Worm (Caenorhabditis elegans): ENCODE data around the gene oig-1.
A peak's percentile ranks its signal among the peaks of the same experiment; 100 is the strongest.
"Not testable (repeated sequence)": the region's sequence is repeated elsewhere in the genome, so short reads cannot be mapped to it uniquely, and the experiment has no call there.

Gene oig-1

ce11 chrIII:6525557-6525956 lies at the start of gene oig-1:
Gene oig-1, minus strand, starts transcription at chrIII:6525657.
- TF ChIP-seq K09A11.1 (tag; optimal IDR thresholded peaks at IDR 0.05; ENCODE audit: insufficient read depth) (no peak), ceh-6 (GFP tag; optimal IDR thresholded peaks at IDR 0.05) (no peak), dmd-4 (tag; optimal IDR thresholded peaks at IDR 0.05; ENCODE audit: borderline replicate concordance) (no peak), ceh-45 (GFP tag; IDR thresholded peaks at IDR 0.05) (no peak), ref-2 (tag; optimal IDR thresholded peaks at IDR 0.05) (no peak), ceh-19 (GFP tag; optimal IDR thresholded peaks at IDR 0.05) (no peak), pag-3 (tag; optimal IDR thresholded peaks at IDR 0.05; ENCODE audit: borderline replicate concordance) (no peak), nhr-232 (tag; optimal IDR thresholded peaks at IDR 0.05) (no peak), ztf-16 (tag; optimal IDR thresholded peaks at IDR 0.05) (no peak), C08G9.2 (tag; optimal IDR thresholded peaks at IDR 0.05) (no peak), ceh-22 (tag; optimal IDR thresholded peaks at IDR 0.05) (no peak)

- TF ChIP-seq sdc-2 (tag; optimal IDR thresholded peaks at IDR 0.05) (no peak), fax-1 (tag; optimal IDR thresholded peaks at IDR 0.05) (no peak), nhr-11 (tag; optimal IDR thresholded peaks at IDR 0.05) (no peak), hlh-8 (tag; optimal IDR thresholded peaks at IDR 0.05) (no peak), sox-2 (GFP tag; IDR thresholded peaks at IDR 0.05) (no peak)
Measured at ce11 chrIII:6558487-6558886, 33.0 kb upstream of the oig-1 start, which contains the start of gene C09E7.8. Gene C09E7.8, minus strand, starts transcription at chrIII:6558587.

- TF ChIP-seq rnt-1 (tag; optimal IDR thresholded peaks at IDR 0.05): peak; percentile 87
- peak; percentile 75 for TF ChIP-seq zip-5 (tag; optimal IDR thresholded peaks at IDR 0.05)
- peak; percentile 81 for TF ChIP-seq dmd-4 (tag; optimal IDR thresholded peaks at IDR 0.05; ENCODE audit: borderline replicate concordance)
- peak; percentile 67 for TF ChIP-seq lim-6 (tag; optimal IDR thresholded peaks at IDR 0.05)
- TF ChIP-seq sox-2 (GFP tag; IDR thresholded peaks at IDR 0.05): 0 out of 2 replicates have a peak, but pooled peaks have one; percentile 38
- TF ChIP-seq sdc-2 (tag; optimal IDR thresholded peaks at IDR 0.05): peak; percentile 45
- peak; percentile 66 for TF ChIP-seq pag-3 (tag; optimal IDR thresholded peaks at IDR 0.05; ENCODE audit: borderline replicate concordance)
- peak; percentile 52 for TF ChIP-seq unc-42 (tag; optimal IDR thresholded peaks at IDR 0.05)
- peak; percentile 12 for TF ChIP-seq gmeb-2 (tag; optimal IDR thresholded peaks at IDR 0.05)
- TF ChIP-seq unc-3 (GFP tag; conservative IDR thresholded peaks at IDR 0.05): not testable (repeated sequence)
- peak; percentile 65 for TF ChIP-seq unc-3 (tag; optimal IDR thresholded peaks at IDR 0.05)
- peak; percentile 11 for TF ChIP-seq nhr-232 (tag; optimal IDR thresholded peaks at IDR 0.05)
- TF ChIP-seq tbx-7 (tag; optimal IDR thresholded peaks at IDR 0.05): peak; percentile 72
- peak; percentile 92 for TF ChIP-seq mec-3 (tag; optimal IDR thresholded peaks at IDR 0.05; ENCODE audit: borderline replicate concordance)
- TF ChIP-seq ceh-14 (tag; optimal IDR thresholded peaks at IDR 0.05): peak; percentile 87
- peak; percentile 12 for TF ChIP-seq unc-86 (tag; optimal IDR thresholded peaks at IDR 0.05)
- peak; percentile 59 for TF ChIP-seq elt-2 (tag; optimal IDR thresholded peaks at IDR 0.05)
- TF ChIP-seq ceh-18 (tag; optimal IDR thresholded peaks at IDR 0.05): peak; percentile 62
- peak; percentile 90 for TF ChIP-seq C08G9.2 (tag; optimal IDR thresholded peaks at IDR 0.05)
- TF ChIP-seq ceh-19 (GFP tag; optimal IDR thresholded peaks at IDR 0.05): peak; percentile 52
- TF ChIP-seq ahr-1 (tag; optimal IDR thresholded peaks at IDR 0.05): peak; percentile 77
- TF ChIP-seq F13H6.1 (tag; optimal IDR thresholded peaks at IDR 0.05): peak; percentile 75
- peak; percentile 74 for TF ChIP-seq ets-4 (tag; optimal IDR thresholded peaks at IDR 0.05)
- peak; percentile 97 for TF ChIP-seq ceh-31 (tag; optimal IDR thresholded peaks at IDR 0.05)
- TF ChIP-seq ttx-3 (tag; optimal IDR thresholded peaks at IDR 0.05): peak; percentile 31
- peak; percentile 85 for TF ChIP-seq ceh-2 (tag; optimal IDR thresholded peaks at IDR 0.05)
- peak; percentile 69 for TF ChIP-seq hlh-8 (tag; optimal IDR thresholded peaks at IDR 0.05)
- peak; percentile 0 for TF ChIP-seq hlh-15 (tag; optimal IDR thresholded peaks at IDR 0.05)
- TF ChIP-seq fkh-6 (tag; optimal IDR thresholded peaks at IDR 0.05): peak; percentile 67
- TF ChIP-seq tbx-2 (tag; optimal IDR thresholded peaks at IDR 0.05): peak; percentile 89
- TF ChIP-seq npax-4 (tag; optimal IDR thresholded peaks at IDR 0.05): peak; percentile 4
- TF ChIP-seq pqm-1 (tag; optimal IDR thresholded peaks at IDR 0.05): peak; percentile 62
- TF ChIP-seq pha-2 (tag; optimal IDR thresholded peaks at IDR 0.05): peak; percentile 49
- TF ChIP-seq hlh-6 (tag; optimal IDR thresholded peaks at IDR 0.05): peak; percentile 72
- TF ChIP-seq fax-1 (tag; optimal IDR thresholded peaks at IDR 0.05): peak; percentile 86
- TF ChIP-seq ceh-34 (tag; optimal IDR thresholded peaks at IDR 0.05): peak; percentile 80
- TF ChIP-seq ceh-6 (GFP tag; optimal IDR thresholded peaks at IDR 0.05): peak; percentile 9
- TF ChIP-seq ztf-16 (tag; optimal IDR thresholded peaks at IDR 0.05): peak; percentile 54
- peak; percentile 37 for TF ChIP-seq syd-9 (tag; optimal IDR thresholded peaks at IDR 0.05)
- TF ChIP-seq ref-2 (tag; optimal IDR thresholded peaks at IDR 0.05): peak; percentile 91
Measured at ce11 chrIII:6551187-6552058, 26.0 kb upstream of the oig-1 start, which contains the start of gene C09E7.7. Gene C09E7.7, minus strand, starts transcription at chrIII:6551243.
